Worm (Caenorhabditis elegans): ENCODE results near the gene cwp-2.

The cwp-2 gene

DNA sequence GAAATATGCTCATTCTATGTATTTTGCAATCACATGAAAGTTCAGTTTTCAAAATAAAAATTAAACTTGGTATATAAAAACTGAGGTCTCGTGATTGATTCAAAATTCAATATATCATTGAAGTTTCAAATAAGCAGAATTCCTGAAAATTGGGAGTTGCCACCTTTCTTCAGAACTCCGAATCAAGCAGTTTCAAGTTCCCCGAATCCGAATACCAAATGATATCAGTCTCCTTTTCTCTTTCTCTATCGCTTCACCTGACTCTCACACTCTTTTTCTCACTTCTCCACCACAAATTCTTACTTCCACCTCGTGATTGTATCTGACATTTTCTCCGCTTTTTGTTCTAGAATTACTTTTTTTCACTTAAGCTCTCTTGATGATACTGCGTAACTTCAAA is 48.1 kb downstream of the cwp-2 start, which contains the start of gene R02F11.2:
R02F11.2 (plus strand) TSS at position 292 of the 400 bp plus-strand sequence.
- no peak for TF ChIP-seq ref-1 (GFP tag; conservative IDR thresholded peaks at IDR 0.05)

Measured in whole organism, midembryonic.